Worm (Caenorhabditis elegans) whole organism, L1 larva: ENCODE data around the gene rps-5.
A peak's percentile ranks its signal among the peaks of the same experiment; 100 is the strongest.

Source experiments
- C34B4.2 ChIP-seq: sonication (generic microtip); optimal IDR thresholded peaks from 2 replicates; lab custom pipeline; 2017; ENCODE audit warnings: mild to moderate bottlenecking, missing genetic modification characterization, missing compliant biosample characterization
- Y116A8C.19 ChIP-seq: sonication (generic microtip); optimal IDR thresholded peaks from 2 replicates; lab custom pipeline; 2016; ENCODE audit warnings: missing compliant biosample characterization, missing genetic modification characterization, borderline replicate concordance
- aha-1 ChIP-seq: fragments of 150-350 bp; optimal IDR thresholded peaks from 2 replicates; lab custom pipeline; 2014; ENCODE audit warnings: missing biosample characterization, missing genetic modification characterization
- alr-1 ChIP-seq: fragments of 200-800 bp; sonication (Bioruptor generic); optimal IDR thresholded peaks from 2 replicates; lab custom pipeline; 2018; ENCODE audit warnings: borderline replicate concordance, mild to moderate bottlenecking, missing genetic modification characterization, missing compliant biosample characterization
- aly-2 ChIP-seq: fragments of 150-350 bp; optimal IDR thresholded peaks from 2 replicates; lab custom pipeline; 2014; ENCODE audit warnings: missing biosample characterization, missing genetic modification characterization
- ama-1 ChIP-seq: fragments of 150-350 bp; optimal IDR thresholded peaks from 2 replicates; lab custom pipeline; 2014
- ceh-63 ChIP-seq: fragments of 200-800 bp; sonication (Bioruptor generic); optimal IDR thresholded peaks from 2 replicates; lab custom pipeline; 2018; ENCODE audit warnings: mild to moderate bottlenecking, missing genetic modification characterization, missing compliant biosample characterization
- ceh-82 ChIP-seq, 3 experiments: fragments of 150-350 bp in 1 of 3; sonication (generic microtip) in 2 of 3; optimal IDR thresholded peaks; 2 replicates each; lab custom pipeline; 2014 to 2017; ENCODE audit warnings: missing biosample characterization in 3 of 3, missing genetic modification characterization in 3 of 3
- ceh-88 ChIP-seq: fragments of 200-800 bp; sonication (Bioruptor generic); IDR thresholded peaks from 2 replicates; pipeline ENCODE4 v1.3.6; 2022; ENCODE audit warnings: missing genetic modification characterization, missing compliant biosample characterization
- dpl-1 ChIP-seq, 3 experiments: fragments of 150-350 bp in 2 of 3; sonication (generic microtip) in 1 of 3; optimal IDR thresholded peaks; 2 replicates each; lab custom pipeline; 2014 to 2017; ENCODE audit warnings: missing biosample characterization in 3 of 3, missing genetic modification characterization in 3 of 3, missing genetic modification reagents in 3 of 3
- efl-1 ChIP-seq, 4 experiments: fragments of 150-350 bp; optimal IDR thresholded peaks in 3 of 4; peaks in 1 of 4; 1 replicate in 1 of 4; 2 replicates in 3 of 4; lab custom pipeline; 2014; ENCODE audit warnings: missing biosample characterization in 2 of 4, missing genetic modification characterization in 2 of 4, missing genetic modification reagents in 2 of 4
- efl-3 ChIP-seq: fragments of 200-800 bp; sonication (Bioruptor generic); optimal IDR thresholded peaks from 2 replicates; lab custom pipeline; 2018; ENCODE audit warnings: mild to moderate bottlenecking, missing genetic modification characterization, missing compliant biosample characterization
- elt-2 ChIP-seq: sonication (generic microtip); optimal IDR thresholded peaks from 2 replicates; lab custom pipeline; 2016; ENCODE audit warnings: missing genetic modification characterization, mild to moderate bottlenecking, inconsistent platforms, missing compliant biosample characterization, missing genetic modification reagents
- ets-5 ChIP-seq: fragments of 200-800 bp; sonication (Bioruptor generic); IDR thresholded peaks from 2 replicates; pipeline ENCODE4 v1.3.6; 2022; ENCODE audit warnings: missing genetic modification characterization, missing compliant biosample characterization
- fkh-10 ChIP-seq: sonication (generic microtip); optimal IDR thresholded peaks from 2 replicates; lab custom pipeline; 2017; ENCODE audit warnings: missing biosample characterization, missing genetic modification reagents, missing genetic modification characterization
- fkh-4 ChIP-seq: sonication (generic microtip); optimal IDR thresholded peaks from 2 replicates; lab custom pipeline; 2016; ENCODE audit warnings: missing compliant biosample characterization, missing genetic modification characterization, borderline replicate concordance
- fkh-8 ChIP-seq: sonication (generic microtip); optimal IDR thresholded peaks from 2 replicates; lab custom pipeline; 2016; ENCODE audit warnings: mild to moderate bottlenecking, missing genetic modification characterization, missing compliant biosample characterization
- fos-1 ChIP-seq: fragments of 150-350 bp; optimal IDR thresholded peaks from 2 replicates; lab custom pipeline; 2014; ENCODE audit warnings: missing biosample characterization, missing genetic modification characterization
- grh-1 ChIP-seq: fragments of 200-800 bp; sonication (Bioruptor generic); IDR thresholded peaks from 2 replicates; pipeline ENCODE4 v1.3.6; 2022; ENCODE audit warnings: missing genetic modification reagents, missing genetic modification characterization, missing compliant biosample characterization
- jun-1 ChIP-seq: fragments of 150-350 bp; optimal IDR thresholded peaks from 2 replicates; lab custom pipeline; 2014; ENCODE audit warnings: missing biosample characterization, missing genetic modification reagents, missing genetic modification characterization
- lin-14 ChIP-seq: fragments of 200-800 bp; sonication (Bioruptor generic); optimal IDR thresholded peaks from 2 replicates; lab custom pipeline; 2018; ENCODE audit warnings: mild to moderate bottlenecking, missing genetic modification characterization, moderate library complexity, missing compliant biosample characterization
- lin-15B ChIP-seq: fragments of 150-350 bp; sonication (generic microtip); optimal IDR thresholded peaks from 3 replicates; lab custom pipeline; 2014; ENCODE audit warnings: missing biosample characterization, missing genetic modification characterization
- lin-35 ChIP-seq, 2 experiments: fragments of 150-350 bp; optimal IDR thresholded peaks; 2 replicates each; lab custom pipeline; 2014; ENCODE audit warnings: missing biosample characterization in 2 of 2, missing genetic modification characterization in 2 of 2, missing genetic modification reagents in 2 of 2
- lin-39 ChIP-seq: fragments of 150-350 bp; optimal IDR thresholded peaks from 2 replicates; lab custom pipeline; 2014; ENCODE audit warnings: missing biosample characterization, missing genetic modification reagents, missing genetic modification characterization
- lir-3 ChIP-seq: sonication (generic microtip); optimal IDR thresholded peaks from 2 replicates; lab custom pipeline; 2016; ENCODE audit warnings: mild to moderate bottlenecking, missing genetic modification characterization, moderate library complexity, missing compliant biosample characterization; ENCODE audit not compliant: poor library complexity
- mab-9 ChIP-seq: fragments of 200-800 bp; sonication (Bioruptor generic); IDR thresholded peaks from 2 replicates; pipeline ENCODE4 v1.3.6; 2022; ENCODE audit warnings: missing genetic modification reagents, missing genetic modification characterization, missing compliant biosample characterization
- mef-2 ChIP-seq: fragments of 150-350 bp; optimal IDR thresholded peaks from 2 replicates; lab custom pipeline; 2014; ENCODE audit warnings: missing biosample characterization, missing genetic modification characterization
- nhr-11 ChIP-seq: fragments of 150-350 bp; optimal IDR thresholded peaks from 2 replicates; lab custom pipeline; 2014; ENCODE audit warnings: missing biosample characterization, missing genetic modification characterization
- nhr-237 ChIP-seq: fragments of 150-350 bp; optimal IDR thresholded peaks from 2 replicates; lab custom pipeline; 2014; ENCODE audit warnings: missing biosample characterization, missing genetic modification characterization
- nhr-28 ChIP-seq: fragments of 150-350 bp; optimal IDR thresholded peaks from 2 replicates; lab custom pipeline; 2014; ENCODE audit warnings: missing biosample characterization, missing genetic modification characterization
- nhr-47 ChIP-seq: sonication (generic microtip); optimal IDR thresholded peaks from 2 replicates; lab custom pipeline; 2016; ENCODE audit warnings: mild to moderate bottlenecking, missing genetic modification characterization, moderate library complexity, missing compliant biosample characterization
- nhr-76 ChIP-seq: sonication (generic microtip); optimal IDR thresholded peaks from 2 replicates; lab custom pipeline; 2017; ENCODE audit warnings: missing biosample characterization, missing genetic modification characterization
- nhr-85 ChIP-seq: sonication (generic microtip); peaks from one replicate; lab custom pipeline; 2016; ENCODE audit warnings: missing genetic modification characterization, inconsistent platforms, missing compliant biosample characterization
- pqm-1 ChIP-seq: sonication (generic microtip); optimal IDR thresholded peaks from 3 replicates; lab custom pipeline; 2017; ENCODE audit warnings: missing biosample characterization, missing genetic modification characterization
- skn-1 ChIP-seq: fragments of 150-350 bp; optimal IDR thresholded peaks from 2 replicates; lab custom pipeline; 2014; ENCODE audit warnings: missing biosample characterization, missing genetic modification characterization
- snpc-4 ChIP-seq: fragments of 150-350 bp; optimal IDR thresholded peaks from 2 replicates; lab custom pipeline; 2014; ENCODE audit warnings: missing biosample characterization, missing genetic modification characterization
- snu-23 ChIP-seq: sonication (generic microtip); optimal IDR thresholded peaks from 2 replicates; lab custom pipeline; 2016; ENCODE audit warnings: missing genetic modification characterization, missing compliant biosample characterization
- sptf-1 ChIP-seq: fragments of 150-350 bp; optimal IDR thresholded peaks from 2 replicates; lab custom pipeline; 2014; ENCODE audit warnings: missing biosample characterization, missing genetic modification characterization
- swsn-7 ChIP-seq: sonication (generic microtip); optimal IDR thresholded peaks from 2 replicates; lab custom pipeline; 2016; ENCODE audit warnings: missing genetic modification characterization, missing compliant biosample characterization
- tbx-2 ChIP-seq: sonication (generic microtip); optimal IDR thresholded peaks from 2 replicates; lab custom pipeline; 2016; ENCODE audit warnings: missing genetic modification characterization, missing compliant biosample characterization
- tlp-1 ChIP-seq: fragments of 150-350 bp; optimal IDR thresholded peaks from 2 replicates; lab custom pipeline; 2014; ENCODE audit warnings: missing biosample characterization, missing genetic modification characterization
- unc-86 ChIP-seq: sonication (generic microtip); optimal IDR thresholded peaks from 2 replicates; lab custom pipeline; 2016; ENCODE audit warnings: missing genetic modification characterization, missing compliant biosample characterization
- unc-98 ChIP-seq: fragments of 200-800 bp; sonication (Bioruptor generic); IDR thresholded peaks from 2 replicates; pipeline ENCODE4 v1.3.6; 2022; ENCODE audit warnings: missing genetic modification characterization, missing compliant biosample characterization
- vab-15 ChIP-seq: sonication (generic microtip); optimal IDR thresholded peaks from 2 replicates; lab custom pipeline; 2017; ENCODE audit warnings: missing genotype, mild to moderate bottlenecking, missing genetic modification characterization, missing compliant biosample characterization
- xbp-1 ChIP-seq: sonication (generic microtip); optimal IDR thresholded peaks from 2 replicates; lab custom pipeline; 2016; ENCODE audit warnings: missing genetic modification characterization, missing compliant biosample characterization
- zip-4 ChIP-seq: fragments of 200-800 bp; sonication (Bioruptor generic); optimal IDR thresholded peaks from 2 replicates; lab custom pipeline; 2018; ENCODE audit warnings: mild to moderate bottlenecking, missing genetic modification characterization, moderate library complexity, missing compliant biosample characterization
- ztf-4 ChIP-seq: fragments of 150-350 bp; optimal IDR thresholded peaks from 2 replicates; lab custom pipeline; 2014; ENCODE audit warnings: missing biosample characterization, missing genetic modification characterization

The rps-5 gene

DNA sequence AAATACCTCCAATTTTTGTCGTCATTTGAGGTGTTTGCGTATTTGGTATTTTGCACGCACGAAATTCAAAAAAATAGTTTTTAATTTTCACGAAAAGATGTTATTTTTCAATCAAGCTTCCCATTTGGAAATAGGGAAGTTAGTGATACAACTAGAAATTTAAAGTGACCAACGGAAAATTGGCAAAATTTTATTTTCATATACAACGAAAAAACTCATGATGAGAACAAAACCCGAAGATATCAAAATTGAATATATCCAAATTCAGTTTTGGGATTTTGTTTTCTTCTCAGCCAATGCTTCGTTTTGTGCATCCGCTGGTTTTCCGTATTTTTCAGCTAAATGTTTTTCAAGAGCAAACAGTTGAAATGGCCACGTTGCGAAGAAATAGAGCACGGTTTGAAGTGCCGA is 35.1 kb upstream of the rps-5 start:
- no peak for TF ChIP-seq alr-1 (tag; lab: Kevin White, UChicago)
- TF ChIP-seq ceh-88: no peak
- TF ChIP-seq grh-1 (GFP tag; lab: Robert Waterston, UW): no peak
- TF ChIP-seq dpl-1 (GFP tag; optimal IDR thresholded peaks at IDR 0.05; lab: Kevin White, UChicago): peak in 1 of 3 experiments; percentile 35
- no peak for TF ChIP-seq snu-23 (GFP tag; lab: Kevin White, UChicago)
- TF ChIP-seq ets-5: no peak
- TF ChIP-seq aha-1 (tag; lab: Kevin White, UChicago): no peak
- no peak for TF ChIP-seq efl-3 (GFP tag; lab: Kevin White, UChicago)
- TF ChIP-seq efl-1 (optimal IDR thresholded peaks at IDR 0.05; lab: Kevin White, UChicago): no peak
- TF ChIP-seq efl-1 (GFP tag; optimal IDR thresholded peaks at IDR 0.05 in 1 of 2; lab: Kevin White, UChicago): peak; percentile 50 to 92
- no peak for TF ChIP-seq ama-1 (lab: Kevin White, UChicago)
- TF ChIP-seq lin-35 (GFP tag; optimal IDR thresholded peaks at IDR 0.05; lab: Kevin White, UChicago): peak in 1 of 2 experiments; percentile 20
- TF ChIP-seq mef-2 (tag; lab: Kevin White, UChicago): no peak

DNA sequence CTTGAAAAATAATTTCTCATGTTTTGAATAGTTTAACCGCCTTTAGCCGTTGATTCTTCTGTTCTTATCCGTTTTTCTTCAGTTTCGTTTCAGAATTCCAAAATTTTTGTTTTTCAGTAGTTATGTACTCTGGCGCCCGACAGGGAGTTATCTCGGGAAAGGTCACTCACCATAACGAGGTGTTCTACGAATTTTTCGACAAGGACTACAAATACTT is 32.3 kb upstream of the rps-5 start, which contains the start of gene F01G4.4:
Gene F01G4.4, plus strand, starts transcription at position 118 of the 217 bp plus-strand sequence.
- no peak for TF ChIP-seq aha-1 (tag; lab: Kevin White, UChicago)
- TF ChIP-seq unc-86 (tag; lab: Kevin White, UChicago): no peak
- TF ChIP-seq nhr-11 (tag; lab: Kevin White, UChicago): no peak
- no peak for TF ChIP-seq mef-2 (tag; lab: Kevin White, UChicago)
- no peak for TF ChIP-seq pqm-1
- no peak for TF ChIP-seq snpc-4 (tag; lab: Kevin White, UChicago)
- no peak for TF ChIP-seq mab-9 (GFP tag; lab: Robert Waterston, UW)
- no peak for TF ChIP-seq nhr-237
- TF ChIP-seq fos-1 (tag; lab: Kevin White, UChicago): no peak

DNA sequence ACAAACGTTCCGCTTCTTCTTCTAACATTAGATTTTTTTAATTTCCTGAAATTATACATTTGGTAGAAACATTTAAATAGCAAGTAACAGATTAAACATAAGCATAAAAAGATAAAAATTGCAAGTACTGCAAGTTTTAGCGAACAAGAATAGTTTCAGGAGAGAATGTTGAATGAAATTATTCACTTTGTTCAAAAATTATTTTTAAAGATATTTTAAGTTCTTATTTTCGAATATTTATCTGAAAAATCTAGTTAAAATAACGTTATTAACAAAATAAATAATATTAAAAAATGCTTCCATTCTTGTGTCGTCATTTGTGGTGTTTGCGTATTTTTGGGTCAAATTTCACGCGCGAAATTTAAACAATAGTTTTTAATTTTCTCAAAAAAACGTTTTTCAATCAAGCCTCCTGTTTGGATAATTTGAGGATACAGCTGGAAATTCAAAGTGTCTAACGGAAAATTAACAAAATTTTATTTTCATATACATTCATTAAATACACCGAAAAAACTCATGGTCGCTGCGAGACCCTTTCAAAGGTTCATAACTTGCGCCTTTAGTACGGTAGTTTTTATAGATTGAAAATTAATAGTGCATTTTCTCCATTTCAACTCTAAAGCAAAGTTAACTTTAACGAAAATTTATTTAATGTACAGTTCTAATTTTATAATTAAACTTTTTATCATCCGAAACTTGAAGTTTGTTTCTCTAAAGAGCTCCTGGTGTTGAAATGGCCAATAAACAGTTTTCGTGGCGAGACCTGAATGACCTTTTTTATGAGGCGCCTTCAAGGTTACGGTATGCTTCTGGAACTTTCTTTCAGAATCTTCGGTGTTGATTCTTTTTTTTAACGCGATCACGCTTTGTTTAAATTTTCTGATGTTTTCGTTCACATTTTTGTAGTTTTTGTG is 31.7 kb upstream of the rps-5 start, which contains the start of gene skih-2:
Gene skih-2, minus strand, starts transcription at position 51 of the 914 bp plus-strand sequence.
- TF ChIP-seq nhr-28 (tag; lab: Kevin White, UChicago) (no peak), ceh-63 (no peak), zip-4 (GFP tag; lab: Kevin White, UChicago) (no peak), unc-98 (GFP tag; lab: Robert Waterston, UW) (no peak), aly-2 (no peak), fkh-8 (tag; lab: Kevin White, UChicago) (no peak), snu-23 (GFP tag; lab: Kevin White, UChicago) (peak; percentile 55), mab-9 (GFP tag; lab: Robert Waterston, UW) (no peak), tlp-1 (tag; lab: Kevin White, UChicago) (no peak), nhr-76 (tag; lab: Kevin White, UChicago) (no peak), skn-1 (tag; lab: Kevin White, UChicago) (peak; percentile 56), nhr-237 (no peak), lin-39 (tag; lab: Kevin White, UChicago) (peak; percentile 18), ztf-4 (tag; lab: Kevin White, UChicago) (no peak), nhr-47 (tag; lab: Kevin White, UChicago) (peak; percentile 71), snpc-4 (tag; lab: Kevin White, UChicago) (peak; percentile 20), tbx-2 (tag; lab: Kevin White, UChicago) (peak; percentile 49), aha-1 (tag; lab: Kevin White, UChicago) (no peak), nhr-85 (tag; lab: Kevin White, UChicago) (peak; percentile 68), C34B4.2 (tag; lab: Kevin White, UChicago) (no peak), xbp-1 (tag; lab: Kevin White, UChicago) (peak; percentile 78), ceh-82 (tag; optimal IDR thresholded peaks at IDR 0.05; lab: Kevin White, UChicago) (peak in 2 of 3 experiments; percentile 12 to 41), fkh-10 (GFP tag; lab: Kevin White, UChicago) (no peak), ama-1 (lab: Kevin White, UChicago) (no peak), vab-15 (tag; lab: Kevin White, UChicago) (no peak), lin-15B (tag; lab: Kevin White, UChicago) (peak; percentile 32), sptf-1 (tag; lab: Kevin White, UChicago) (no peak), lin-14 (no peak), fkh-4 (no peak), elt-2 (no peak), lir-3 (no peak), Y116A8C.19 (tag; lab: Kevin White, UChicago) (no peak), unc-86 (tag; lab: Kevin White, UChicago) (no peak), swsn-7 (tag; lab: Kevin White, UChicago) (peak; percentile 52), jun-1 (tag; lab: Kevin White, UChicago) (no peak)
